Worm (Caenorhabditis elegans): ENCODE results near the gene F48F7.5.

Gene F48F7.5

ce11 chrX:13934574-13934973, 40.9 kb upstream of the F48F7.5 start, which contains the start of gene elt-3:
Gene elt-3, plus strand, starts transcription at chrX:13934874.
- TF ChIP-seq lsy-2 (tag; optimal IDR thresholded peaks at IDR 0.05) (no peak), C34F6.9 (tag; optimal IDR thresholded peaks at IDR 0.05) (no peak), Y55F3AM.14 (GFP tag; optimal IDR thresholded peaks at IDR 0.05) (no peak), ama-1 (optimal IDR thresholded peaks at IDR 0.05) (no peak), aly-2 (tag; optimal IDR thresholded peaks at IDR 0.05) (no peak), ztf-1 (GFP tag; conservative IDR thresholded peaks at IDR 0.05) (no peak), lin-11 (tag; optimal IDR thresholded peaks at IDR 0.05) (no peak), gmeb-1 (tag; optimal IDR thresholded peaks at IDR 0.05) (no peak), R02D3.7 (tag; optimal IDR thresholded peaks at IDR 0.05) (no peak)

- TF ChIP-seq sma-9 (GFP tag; optimal IDR thresholded peaks at IDR 0.05) (peak; percentile 22), sma-9 (tag; optimal IDR thresholded peaks at IDR 0.05) (no peak), C34F6.9 (tag; optimal IDR thresholded peaks at IDR 0.05) (no peak), nhr-21 (tag; optimal IDR thresholded peaks at IDR 0.05) (peak; percentile 63), blmp-1 (tag; optimal IDR thresholded peaks at IDR 0.05; ENCODE audit: insufficient read depth) (peak; percentile 79), elt-1 (tag; optimal IDR thresholded peaks at IDR 0.05) (no peak), alr-1 (tag; optimal IDR thresholded peaks at IDR 0.05) (no peak), ceh-16 (tag; optimal IDR thresholded peaks at IDR 0.05) (peak; percentile 51), ztf-4 (tag; optimal IDR thresholded peaks at IDR 0.05) (no peak), crh-2 (tag; optimal IDR thresholded peaks at IDR 0.05) (peak; percentile 46), lin-13 (GFP tag; optimal IDR thresholded peaks at IDR 0.05) (no peak), elt-3 (tag; optimal IDR thresholded peaks at IDR 0.05) (no peak), nhr-237 (tag; optimal IDR thresholded peaks at IDR 0.05) (no peak), snpc-4 (tag; optimal IDR thresholded peaks at IDR 0.05) (no peak), unc-55 (GFP tag; optimal IDR thresholded peaks at IDR 0.05) (no peak), nhr-6 (tag; optimal IDR thresholded peaks at IDR 0.05) (no peak), sma-3 (GFP tag; optimal IDR thresholded peaks at IDR 0.05) (peak; percentile 32), nhr-129 (tag; optimal IDR thresholded peaks at IDR 0.05) (peak; percentile 16), lin-39 (tag; optimal IDR thresholded peaks at IDR 0.05) (no peak), nhr-10 (tag; optimal IDR thresholded peaks at IDR 0.05) (no peak), ZK546.5 (tag; optimal IDR thresholded peaks at IDR 0.05) (no peak), mdl-1 (tag; optimal IDR thresholded peaks at IDR 0.05) (no peak), nhr-25 (tag; optimal IDR thresholded peaks at IDR 0.05) (peak; percentile 20)
Measured at ce11 chrX:13936719-13937118, 38.7 kb upstream of the F48F7.5 start.

ce11 chrX:13937350-13937749, 38.1 kb upstream of the F48F7.5 start:
- no peak for TF ChIP-seq lin-39 (tag; optimal IDR thresholded peaks at IDR 0.05)
- peak; percentile 86 for TF ChIP-seq sma-9 (GFP tag; optimal IDR thresholded peaks at IDR 0.05)
- TF ChIP-seq sma-9 (tag; optimal IDR thresholded peaks at IDR 0.05), result no peak
- TF ChIP-seq unc-62 (GFP tag; optimal IDR thresholded peaks at IDR 0.05), result no peak
- TF ChIP-seq elt-3 (tag; optimal IDR thresholded peaks at IDR 0.05), result peak; percentile 59
- TF ChIP-seq lin-13 (GFP tag; optimal IDR thresholded peaks at IDR 0.05), result no peak
- TF ChIP-seq fos-1 (tag; optimal IDR thresholded peaks at IDR 0.05), result peak; percentile 54
- TF ChIP-seq nhr-11 (tag; optimal IDR thresholded peaks at IDR 0.05), result no peak
- peak; percentile 22 for TF ChIP-seq crh-2 (tag; optimal IDR thresholded peaks at IDR 0.05)
- TF ChIP-seq sma-3 (GFP tag; optimal IDR thresholded peaks at IDR 0.05), result peak; percentile 17

DNA sequence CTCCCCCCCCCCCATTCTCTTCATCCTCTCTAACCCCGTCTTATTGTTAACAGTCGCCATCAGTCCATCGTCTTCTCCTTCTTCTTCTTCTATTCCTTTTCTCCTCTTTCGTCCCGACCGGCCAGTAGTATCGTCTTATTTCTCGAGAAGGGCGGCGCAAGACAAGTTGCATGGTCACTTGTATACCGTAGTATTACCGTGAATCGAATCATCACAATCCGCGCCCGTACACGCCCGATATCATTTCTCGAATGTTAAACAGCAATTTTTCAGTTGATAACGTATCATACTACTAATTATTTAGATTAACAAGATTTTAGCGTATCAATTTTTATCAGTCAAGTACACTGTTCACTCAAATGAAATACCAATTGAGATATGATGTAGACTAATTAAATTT, 37.5 kb upstream of the F48F7.5 start:
- TF ChIP-seq ztf-11 (tag; optimal IDR thresholded peaks at IDR 0.05), result no peak
- TF ChIP-seq nhr-10 (tag; optimal IDR thresholded peaks at IDR 0.05), result no peak
- peak; percentile 33 for TF ChIP-seq nhr-21 (tag; optimal IDR thresholded peaks at IDR 0.05)
- TF ChIP-seq mbf-1 (tag; optimal IDR thresholded peaks at IDR 0.05), result no peak
- peak; percentile 9 for TF ChIP-seq elt-3 (tag; optimal IDR thresholded peaks at IDR 0.05)
- TF ChIP-seq gmeb-1 (tag; optimal IDR thresholded peaks at IDR 0.05), result no peak
- TF ChIP-seq nhr-25 (tag; optimal IDR thresholded peaks at IDR 0.05), result no peak
- peak in 1 of 2 experiments; percentile 31 for TF ChIP-seq lsy-2 (tag; optimal IDR thresholded peaks at IDR 0.05)

DNA sequence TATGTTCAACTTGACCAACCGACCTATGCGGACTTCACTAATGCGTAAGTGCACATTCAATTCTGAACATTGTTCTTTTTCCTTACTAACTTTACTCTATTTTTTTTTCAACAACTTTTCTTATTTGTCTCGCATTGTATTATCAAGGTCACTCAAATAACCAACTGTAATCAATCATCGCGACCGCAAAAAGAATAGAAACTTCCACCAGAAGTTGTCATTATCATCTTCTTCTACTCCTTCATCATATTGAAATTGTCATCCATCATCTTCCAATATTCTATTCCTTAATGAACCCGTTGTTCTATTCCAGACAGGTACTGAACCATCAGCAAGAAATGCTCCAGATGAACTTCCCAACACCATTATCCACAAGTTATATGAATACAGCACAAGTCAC, 36.1 kb upstream of the F48F7.5 start:
- peak; percentile 19 for TF ChIP-seq nhr-25 (tag; optimal IDR thresholded peaks at IDR 0.05)
- TF ChIP-seq sma-9 (GFP tag; optimal IDR thresholded peaks at IDR 0.05), result no peak
- no peak for TF ChIP-seq sma-9 (tag; optimal IDR thresholded peaks at IDR 0.05)
- no peak for TF ChIP-seq nhr-77 (tag; optimal IDR thresholded peaks at IDR 0.05)
- no peak for TF ChIP-seq ztf-1 (GFP tag; conservative IDR thresholded peaks at IDR 0.05)
- no peak for TF ChIP-seq ztf-4 (tag; optimal IDR thresholded peaks at IDR 0.05)
- TF ChIP-seq sma-3 (GFP tag; optimal IDR thresholded peaks at IDR 0.05), result peak; percentile 5
- TF ChIP-seq ama-1 (optimal IDR thresholded peaks at IDR 0.05), result no peak
- TF ChIP-seq lin-39 (tag; optimal IDR thresholded peaks at IDR 0.05), result no peak
- TF ChIP-seq fos-1 (tag; optimal IDR thresholded peaks at IDR 0.05), result no peak
- no peak for TF ChIP-seq egl-27 (tag; optimal IDR thresholded peaks at IDR 0.05)
- TF ChIP-seq nhr-6 (tag; optimal IDR thresholded peaks at IDR 0.05), result no peak
- no peak for TF ChIP-seq C34F6.9 (tag; optimal IDR thresholded peaks at IDR 0.05)
- peak; percentile 19 for TF ChIP-seq nhr-21 (tag; optimal IDR thresholded peaks at IDR 0.05)

All from whole organism, L2 larva.